Fruit fly (Drosophila melanogaster): ENCODE data around the gene brk.

DNA sequence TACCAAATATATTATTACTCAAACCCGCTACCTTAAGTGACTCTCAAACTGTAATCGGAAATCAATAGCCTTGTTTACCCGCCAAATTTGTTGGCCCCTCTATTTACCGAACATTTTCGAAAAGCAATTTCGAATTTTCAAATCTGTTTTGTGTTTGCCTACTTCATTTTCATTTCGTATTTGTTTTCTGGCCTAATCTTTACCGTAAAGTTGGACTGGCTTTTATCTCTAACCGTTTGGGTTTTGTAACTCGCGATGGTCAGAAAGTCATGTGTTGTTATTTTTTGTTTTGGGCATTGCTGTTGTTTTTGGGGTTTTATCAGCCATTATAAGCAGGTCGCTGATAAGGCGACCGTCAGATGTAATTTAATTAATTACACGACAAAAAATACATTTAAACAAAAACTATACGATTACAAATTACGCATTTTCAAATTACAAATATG lies 25.6 kb downstream of the brk start:
- TF ChIP-seq cad (GFP tag; optimal IDR thresholded peaks at IDR 0.05), result peak; percentile 41
- TF ChIP-seq h (optimal IDR thresholded peaks at IDR 0.05), result no peak
- TF ChIP-seq CG10267 (tag; optimal IDR thresholded peaks at IDR 0.05), result no peak
- TF ChIP-seq CG17359 (tag; optimal IDR thresholded peaks at IDR 0.05), result peak; percentile 52
